Fruit fly (Drosophila melanogaster): Measurements from ENCODE around the gene Fdx1.

The Fdx1 gene

dm6 chr3L:9368665-9369064, 2.4 kb downstream of the Fdx1 start:
- TF ChIP-seq rgr (GFP tag; optimal IDR thresholded peaks at IDR 0.05) (no peak), pan (optimal IDR thresholded peaks at IDR 0.05) (no peak), Dif (GFP tag; optimal IDR thresholded peaks at IDR 0.05; ENCODE audit: partially characterized antibody) (no peak), dsf (GFP tag; optimal IDR thresholded peaks at IDR 0.05; ENCODE audit: borderline replicate concordance) (no peak), h (GFP tag; optimal IDR thresholded peaks at IDR 0.05) (no peak), sage (GFP tag; optimal IDR thresholded peaks at IDR 0.05) (no peak), Hr78 (GFP tag; optimal IDR thresholded peaks at IDR 0.05) (no peak), woc (GFP tag; optimal IDR thresholded peaks at IDR 0.05) (no peak), Mio (GFP tag; optimal IDR thresholded peaks at IDR 0.05) (no peak), sv (GFP tag; optimal IDR thresholded peaks at IDR 0.05) (no peak)

dm6 chr3L:9367431-9367867, 3.6 kb downstream of the Fdx1 start:
- TF ChIP-seq tai (GFP tag; optimal IDR thresholded peaks at IDR 0.05): no peak
- TF ChIP-seq jim (GFP tag; optimal IDR thresholded peaks at IDR 0.05): no peak
- no peak for TF ChIP-seq CrebA (GFP tag; optimal IDR thresholded peaks at IDR 0.05; ENCODE audit: borderline replicate concordance)
- TF ChIP-seq Sp1 (GFP tag; optimal IDR thresholded peaks at IDR 0.05): peak; percentile 22
- TF ChIP-seq Rel (GFP tag; optimal IDR thresholded peaks at IDR 0.05): no peak
- TF ChIP-seq Rel (tag; optimal IDR thresholded peaks at IDR 0.05): peak; percentile 88
- TF ChIP-seq N (GFP tag; optimal IDR thresholded peaks at IDR 0.05): no peak
- no peak for TF ChIP-seq CG9705 (GFP tag; optimal IDR thresholded peaks at IDR 0.05)
- no peak for TF ChIP-seq sv (GFP tag; optimal IDR thresholded peaks at IDR 0.05)

- peak; percentile 9 for TF ChIP-seq OdsH (GFP tag; optimal IDR thresholded peaks at IDR 0.05)
- TF ChIP-seq Myc (optimal IDR thresholded peaks at IDR 0.05): peak; percentile 20
- TF ChIP-seq HLH106 (tag; optimal IDR thresholded peaks at IDR 0.05): peak; percentile 41
- peak; percentile 24 for TF ChIP-seq CG9705 (GFP tag; optimal IDR thresholded peaks at IDR 0.05)
- TF ChIP-seq Jra (GFP tag; optimal IDR thresholded peaks at IDR 0.05): peak; percentile 68
- TF ChIP-seq psq (GFP tag; optimal IDR thresholded peaks at IDR 0.05): peak; percentile 99
- no peak for TF ChIP-seq tai (GFP tag; optimal IDR thresholded peaks at IDR 0.05)
- TF ChIP-seq ey (GFP tag; optimal IDR thresholded peaks at IDR 0.05): peak; percentile 20
- TF ChIP-seq foxo (GFP tag; optimal IDR thresholded peaks at IDR 0.05): peak in 1 of 2 experiments; percentile 64
- no peak for TF ChIP-seq dl (GFP tag; optimal IDR thresholded peaks at IDR 0.05; ENCODE audit: insufficient read depth in 1 of 2, partially characterized antibody in 2 of 2)
- peak; percentile 48 for TF ChIP-seq Hnf4 (GFP tag; optimal IDR thresholded peaks at IDR 0.05)
- TF ChIP-seq Hr83 (GFP tag; optimal IDR thresholded peaks at IDR 0.05; ENCODE audit: poor library complexity, severe bottlenecking): peak; percentile 15
- TF ChIP-seq Sp1 (GFP tag; optimal IDR thresholded peaks at IDR 0.05): no peak
- TF ChIP-seq N (GFP tag; optimal IDR thresholded peaks at IDR 0.05): no peak
- no peak for TF ChIP-seq GATAd (GFP tag; optimal IDR thresholded peaks at IDR 0.05)
- no peak for TF ChIP-seq pan (optimal IDR thresholded peaks at IDR 0.05)
- TF ChIP-seq Abd-B (GFP tag; optimal IDR thresholded peaks at IDR 0.05): no peak
- peak; percentile 59 for TF ChIP-seq dsf (GFP tag; optimal IDR thresholded peaks at IDR 0.05; ENCODE audit: borderline replicate concordance)
- peak; percentile 40 for TF ChIP-seq rgr (GFP tag; optimal IDR thresholded peaks at IDR 0.05)
These were observed 4.1 kb downstream of the Fdx1 start, which contains the start of the genes Klp67A and CG4452 for dm6 chr3L:9366850-9367430. TSS of gene Klp67A (minus strand) at chr3L:9367046. TSS of gene CG4452 (plus strand) at chr3L:9367377.

dm6 chr3L:9364131-9364530, 6.9 kb downstream of the Fdx1 start, which contains the start of gene mRRF1:
TSS of gene mRRF1 (plus strand) at chr3L:9364350.
- TF ChIP-seq sage (GFP tag; optimal IDR thresholded peaks at IDR 0.05): peak; percentile 27
- TF ChIP-seq dsf (GFP tag; optimal IDR thresholded peaks at IDR 0.05; ENCODE audit: borderline replicate concordance): no peak
- no peak for TF ChIP-seq brk (GFP tag; optimal IDR thresholded peaks at IDR 0.05)

- TF ChIP-seq jim (GFP tag; optimal IDR thresholded peaks at IDR 0.05) (no peak), br (GFP tag; optimal IDR thresholded peaks at IDR 0.05) (peak; percentile 51), Rel (GFP tag; optimal IDR thresholded peaks at IDR 0.05) (no peak), Rel (tag; optimal IDR thresholded peaks at IDR 0.05) (peak; percentile 83)
These were observed 9.1 kb downstream of the Fdx1 start, which contains the start of gene CG34456 for dm6 chr3L:9361894-9362293. TSS of gene CG34456 (plus strand) at chr3L:9362108.
